Worm (Caenorhabditis elegans): Measurements from ENCODE around the gene col-68.
"Not testable (repeated sequence)": the region's sequence is repeated elsewhere in the genome, so short reads cannot be mapped to it uniquely, and the experiment has no call there.

Gene col-68

DNA sequence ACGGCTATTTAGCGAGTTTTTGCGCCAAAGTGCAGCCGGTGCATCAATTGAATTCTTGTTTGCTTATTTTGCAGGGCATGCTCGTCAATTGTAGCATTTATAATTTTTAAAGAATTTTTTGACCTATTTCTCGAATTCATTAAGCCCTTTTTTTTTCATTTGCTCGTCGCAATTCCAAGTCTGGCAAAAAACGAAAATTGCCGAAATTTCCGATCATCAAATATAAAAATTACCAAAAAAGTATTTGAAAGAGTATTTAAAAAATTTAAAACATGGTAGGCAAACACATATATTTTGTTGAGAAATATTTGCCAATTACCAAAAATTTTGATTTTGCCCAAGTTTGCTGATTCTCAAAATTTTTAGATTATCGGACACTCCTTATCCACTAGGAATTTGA lies 20.2 kb upstream of the col-68 start, which contains the start of gene C50D2.6:
TSS of gene C50D2.6 (plus strand) at position 301 of the 400 bp plus-strand sequence.
- TF ChIP-seq hnd-1 (tag; optimal IDR thresholded peaks at IDR 0.05) (no peak), hmg-4 (GFP tag; optimal IDR thresholded peaks at IDR 0.05) (no peak), ets-7 (tag; optimal IDR thresholded peaks at IDR 0.05) (no peak), flt-1 (GFP tag; IDR thresholded peaks at IDR 0.05) (no peak), tbx-11 (GFP tag; IDR thresholded peaks at IDR 0.05) (no peak), hmbx-1 (tag; optimal IDR thresholded peaks at IDR 0.05) (no peak), B0310.2 (tag; optimal IDR thresholded peaks at IDR 0.05) (no peak), tra-4 (tag; optimal IDR thresholded peaks at IDR 0.05) (no peak), tbx-37 (GFP tag; conservative IDR thresholded peaks at IDR 0.05) (no peak), ama-1 (optimal IDR thresholded peaks at IDR 0.05) (no peak), ceh-36 (tag; optimal IDR thresholded peaks at IDR 0.05) (no peak), F13C5.2 (tag; optimal IDR thresholded peaks at IDR 0.05) (no peak), scrt-1 (GFP tag; IDR thresholded peaks at IDR 0.05) (no peak), sea-1 (GFP tag; conservative IDR thresholded peaks at IDR 0.05) (no peak), pes-1 (GFP tag; IDR thresholded peaks at IDR 0.05) (no peak)

DNA sequence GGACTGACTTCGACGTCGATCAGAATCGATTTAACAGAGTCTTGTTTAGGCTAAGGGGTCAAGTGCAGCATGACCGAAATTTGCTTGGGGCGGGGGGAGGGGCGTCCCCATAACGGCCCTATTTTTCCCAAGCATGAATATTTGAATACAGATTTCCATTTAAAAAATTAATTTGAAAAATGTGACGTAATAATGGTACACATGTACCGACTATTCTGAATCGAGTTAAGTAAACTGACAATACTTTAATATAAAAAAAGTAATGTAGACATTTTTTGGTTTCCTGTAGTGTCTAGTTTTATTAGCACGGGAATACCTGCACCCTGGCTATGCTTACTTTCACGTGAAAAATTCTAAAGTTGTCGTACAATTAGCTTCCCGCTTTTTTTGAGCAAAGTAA lies 17.5 kb upstream of the col-68 start:
- TF ChIP-seq ceh-13 (GFP tag; optimal IDR thresholded peaks at IDR 0.05) = no peak
- TF ChIP-seq scrt-1 (GFP tag; IDR thresholded peaks at IDR 0.05) = no peak
- TF ChIP-seq sea-1 (GFP tag; conservative IDR thresholded peaks at IDR 0.05) = no peak
- TF ChIP-seq tra-4 (tag; optimal IDR thresholded peaks at IDR 0.05) = no peak
- no peak for TF ChIP-seq ama-1 (optimal IDR thresholded peaks at IDR 0.05)
- TF ChIP-seq B0310.2 (tag; optimal IDR thresholded peaks at IDR 0.05) = no peak

DNA sequence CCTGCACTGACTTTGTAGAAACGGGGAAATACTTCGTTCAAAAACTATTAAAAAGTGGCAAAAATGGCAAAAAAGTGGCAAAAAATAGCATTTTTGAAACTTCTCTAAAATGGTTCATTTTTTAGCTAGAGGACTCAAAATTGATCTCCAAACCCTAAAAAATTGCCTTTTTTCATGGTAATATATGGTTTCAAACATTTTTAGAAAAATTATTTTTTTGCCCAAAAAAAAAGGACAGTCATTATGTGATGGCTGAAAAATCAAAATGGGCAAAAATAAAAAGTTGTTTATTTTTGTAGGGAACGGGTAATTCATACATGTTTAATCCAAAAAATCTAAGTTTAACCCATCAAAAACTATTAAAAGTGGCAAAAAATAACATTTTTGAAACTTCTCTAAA lies 16.4 kb upstream of the col-68 start:
- TF ChIP-seq ets-7 (tag; optimal IDR thresholded peaks at IDR 0.05) = no peak
- TF ChIP-seq tbx-37 (GFP tag; conservative IDR thresholded peaks at IDR 0.05) = no peak
- TF ChIP-seq ceh-36 (tag; optimal IDR thresholded peaks at IDR 0.05) = no peak
- TF ChIP-seq scrt-1 (GFP tag; IDR thresholded peaks at IDR 0.05) = no peak
- no peak for TF ChIP-seq sea-1 (GFP tag; conservative IDR thresholded peaks at IDR 0.05)
- no peak for TF ChIP-seq hmbx-1 (tag; optimal IDR thresholded peaks at IDR 0.05)
- no peak for TF ChIP-seq aly-1 (tag; optimal IDR thresholded peaks at IDR 0.05)

DNA sequence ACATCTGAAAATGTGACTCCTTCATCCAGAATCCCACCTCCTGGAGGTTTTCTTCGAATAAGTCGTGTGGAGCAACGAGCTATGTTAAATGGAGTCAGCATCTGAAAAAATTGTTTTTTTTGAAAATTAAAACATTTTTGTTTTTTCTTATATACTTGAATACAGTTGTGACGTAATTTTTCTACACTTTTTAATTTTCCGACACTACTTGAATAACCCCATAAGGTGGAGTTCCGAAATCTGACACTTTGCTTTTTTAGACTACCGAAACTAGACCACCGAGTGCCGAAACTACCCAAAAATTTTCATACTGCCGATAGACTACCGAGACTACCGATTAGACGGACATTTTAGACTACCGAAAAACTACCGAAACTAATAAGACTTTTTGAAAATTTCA lies 12.9 kb upstream of the col-68 start, which contains the start of gene mcat-1:
TSS of gene mcat-1 (minus strand) at position 101 of the 400 bp plus-strand sequence.
- TF ChIP-seq hmbx-1 (tag; optimal IDR thresholded peaks at IDR 0.05) (no peak), sea-1 (GFP tag; conservative IDR thresholded peaks at IDR 0.05) (no peak), tbx-11 (GFP tag; IDR thresholded peaks at IDR 0.05) (no peak), B0310.2 (tag; optimal IDR thresholded peaks at IDR 0.05) (no peak), hnd-1 (tag; optimal IDR thresholded peaks at IDR 0.05) (no peak), tbx-37 (GFP tag; conservative IDR thresholded peaks at IDR 0.05) (no peak), ama-1 (optimal IDR thresholded peaks at IDR 0.05) (no peak), pes-1 (GFP tag; IDR thresholded peaks at IDR 0.05) (no peak)

DNA sequence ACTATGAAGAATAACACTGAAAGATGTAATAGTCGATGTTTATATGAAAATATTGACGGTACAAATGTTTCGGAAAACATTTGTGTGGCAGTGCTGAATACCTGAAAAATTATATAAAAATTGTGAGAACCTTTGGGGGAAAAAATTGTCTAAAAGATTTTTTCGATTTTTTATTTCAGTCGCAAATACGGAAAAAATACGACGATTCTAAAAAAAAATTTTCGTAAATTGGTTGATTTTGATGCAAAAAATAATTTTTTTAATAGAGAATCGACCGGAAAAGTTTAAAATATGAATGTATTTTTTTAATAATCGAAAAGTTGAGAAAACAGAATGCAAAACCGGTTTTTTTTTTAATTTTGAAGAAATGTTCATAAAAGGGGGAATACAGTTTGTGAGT lies 9.2 kb upstream of the col-68 start, which contains the start of gene C50D2.7:
TSS of gene C50D2.7 (minus strand) at position 101 of the 400 bp plus-strand sequence.
- TF ChIP-seq hmbx-1 (tag; optimal IDR thresholded peaks at IDR 0.05) (no peak), ets-7 (tag; optimal IDR thresholded peaks at IDR 0.05) (no peak), tra-4 (tag; optimal IDR thresholded peaks at IDR 0.05) (no peak), F13C5.2 (tag; optimal IDR thresholded peaks at IDR 0.05) (no peak), flt-1 (GFP tag; IDR thresholded peaks at IDR 0.05) (no peak), aly-1 (tag; optimal IDR thresholded peaks at IDR 0.05) (no peak), hmg-4 (GFP tag; optimal IDR thresholded peaks at IDR 0.05) (no peak), ceh-36 (tag; optimal IDR thresholded peaks at IDR 0.05) (no peak), tbx-11 (GFP tag; IDR thresholded peaks at IDR 0.05) (no peak), tbx-37 (GFP tag; conservative IDR thresholded peaks at IDR 0.05) (no peak), ama-1 (optimal IDR thresholded peaks at IDR 0.05) (no peak)

DNA sequence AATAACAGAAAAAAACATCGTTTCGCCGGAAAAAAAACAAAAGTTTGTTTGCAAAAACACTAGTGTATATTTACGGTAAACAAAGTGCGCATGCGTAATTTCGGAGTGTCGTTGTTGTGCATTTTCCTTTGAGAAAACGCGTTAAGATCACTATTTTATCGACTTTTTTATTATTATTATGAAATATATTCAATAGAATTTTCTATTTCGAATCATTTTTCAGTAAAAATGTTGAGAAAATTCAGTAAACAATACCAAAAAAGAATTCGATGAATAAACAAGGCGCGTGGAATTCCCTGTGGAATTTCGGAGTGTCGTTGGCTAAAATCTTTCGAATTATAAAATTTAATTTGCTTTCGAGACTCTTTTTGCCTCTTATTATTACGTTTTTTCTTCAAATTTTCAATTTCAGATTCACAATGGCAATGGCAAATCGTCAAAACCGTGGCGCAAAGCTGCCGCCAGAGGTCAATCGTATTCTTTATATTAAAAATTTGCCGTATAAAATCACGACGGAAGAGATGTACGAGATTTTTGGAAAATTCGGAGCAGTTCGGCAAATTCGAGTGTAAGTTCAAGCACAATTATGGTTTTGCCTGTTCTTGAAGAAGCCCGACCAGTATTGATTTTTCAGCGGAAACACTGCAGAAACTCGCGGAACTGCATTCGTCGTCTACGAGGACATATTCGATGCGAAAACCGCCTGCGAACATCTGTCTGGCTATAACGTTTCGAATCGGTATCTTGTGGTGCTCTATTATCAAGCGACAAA lies 6.2 kb upstream of the col-68 start, which contains the start of the genes luc-7L3 and sftb-6:
TSS of gene luc-7L3 (minus strand) at position 36 of the 772 bp plus-strand sequence.
TSS of gene sftb-6 (plus strand) at position 413 of the 772 bp plus-strand sequence.
- TF ChIP-seq ets-7 (tag; optimal IDR thresholded peaks at IDR 0.05) (no peak), F13C5.2 (tag; optimal IDR thresholded peaks at IDR 0.05) (peak; percentile 69), hmbx-1 (tag; optimal IDR thresholded peaks at IDR 0.05) (peak; percentile 40)

DNA sequence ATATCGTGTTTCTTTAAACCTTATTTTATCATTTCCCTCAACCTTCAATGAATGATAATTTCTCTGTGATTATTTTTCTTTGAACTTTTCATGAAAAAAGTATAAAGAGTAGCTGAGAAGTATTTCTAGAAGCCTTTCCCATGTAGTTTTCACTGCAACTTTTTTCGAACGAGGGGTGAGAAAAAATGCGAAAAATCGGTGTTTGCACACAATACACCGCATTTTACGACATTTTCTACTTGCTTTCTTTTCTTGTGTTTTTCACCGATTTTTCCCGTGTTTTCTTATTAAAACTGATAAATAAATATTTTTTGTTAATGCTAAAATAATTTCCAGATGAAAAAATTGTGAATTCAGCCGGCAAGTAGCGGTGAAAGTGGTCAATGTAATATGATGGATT lies 5.4 kb upstream of the col-68 start, which contains the start of gene C50D2.10:
TSS of gene C50D2.10 (plus strand) at position 245 of the 400 bp plus-strand sequence.
- not testable (repeated sequence) for TF ChIP-seq ets-7 (tag; optimal IDR thresholded peaks at IDR 0.05); scrt-1 (GFP tag; IDR thresholded peaks at IDR 0.05); B0310.2 (tag; optimal IDR thresholded peaks at IDR 0.05)

DNA sequence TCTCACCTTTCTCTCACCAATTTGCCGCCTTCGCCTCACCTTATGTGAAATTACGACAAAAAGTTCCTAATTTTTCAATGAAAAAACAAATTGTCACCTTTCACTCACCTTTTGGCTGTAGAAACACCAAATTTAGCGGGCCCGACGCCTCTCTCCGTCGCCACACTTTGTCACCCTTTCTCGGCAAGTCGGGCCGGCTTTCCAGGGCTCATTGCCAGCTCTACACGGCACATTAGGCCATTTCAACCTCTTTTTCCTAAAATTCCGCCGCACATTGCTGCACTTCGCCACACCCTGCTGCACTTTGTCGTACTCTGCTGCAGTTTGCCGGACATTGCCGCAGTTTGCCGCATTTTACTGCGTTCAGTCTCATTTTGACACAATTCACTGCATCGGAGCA lies 3.2 kb upstream of the col-68 start:
- no peak for TF ChIP-seq tbx-37 (GFP tag; conservative IDR thresholded peaks at IDR 0.05)
- TF ChIP-seq sea-1 (GFP tag; conservative IDR thresholded peaks at IDR 0.05) = 0 out of 2 replicates have a peak, but pooled peaks have one; percentile 52
- TF ChIP-seq hmbx-1 (tag; optimal IDR thresholded peaks at IDR 0.05) = no peak
- TF ChIP-seq scrt-1 (GFP tag; IDR thresholded peaks at IDR 0.05) = no peak
- TF ChIP-seq ama-1 (optimal IDR thresholded peaks at IDR 0.05) = no peak
- TF ChIP-seq F13C5.2 (tag; optimal IDR thresholded peaks at IDR 0.05) = no peak
- TF ChIP-seq ceh-36 (tag; optimal IDR thresholded peaks at IDR 0.05) = no peak
- TF ChIP-seq flt-1 (GFP tag; IDR thresholded peaks at IDR 0.05) = no peak

Data from whole organism, early embryonic.